Fruit fly (Drosophila melanogaster): ENCODE results near the gene CG8679.

Gene CG8679

DNA sequence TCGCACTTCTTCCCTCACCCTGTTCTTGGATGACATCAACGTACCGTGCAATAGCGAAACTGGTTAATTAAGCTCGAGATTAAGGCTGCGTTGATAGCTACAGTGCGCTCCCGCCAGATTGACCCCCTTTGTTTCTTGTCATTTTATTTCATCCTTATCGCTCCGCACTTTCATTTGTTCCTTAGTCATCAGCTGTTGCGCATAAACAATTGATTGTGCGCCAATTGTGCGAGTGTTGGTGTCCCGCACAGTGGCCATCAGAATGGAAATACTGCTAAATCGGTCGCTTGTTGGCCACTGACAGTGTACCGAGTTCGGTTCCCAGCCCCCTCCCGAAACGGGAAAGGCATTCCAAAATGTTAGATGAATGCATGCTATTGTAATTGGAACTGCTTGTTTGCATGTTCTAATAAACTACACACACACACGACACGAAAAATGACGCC, 1.3 kb upstream of the CG8679 start (continued):
- TF ChIP-seq CG6765 (GFP tag; optimal IDR thresholded peaks at IDR 0.05), result no peak
- no peak for TF ChIP-seq jing (GFP tag; optimal IDR thresholded peaks at IDR 0.05)
- TF ChIP-seq HLH54F (GFP tag; optimal IDR thresholded peaks at IDR 0.05), result no peak
- no peak for TF ChIP-seq mld (GFP tag; IDR thresholded peaks at IDR 0.05; ENCODE audit: partially characterized antibody)
- TF ChIP-seq scrt (GFP tag; optimal IDR thresholded peaks at IDR 0.05), result peak; percentile 3
- no peak for TF ChIP-seq CG9215 (GFP tag; IDR thresholded peaks at IDR 0.05)
- TF ChIP-seq CG8388 (GFP tag; optimal IDR thresholded peaks at IDR 0.05), result no peak
- TF ChIP-seq Med (GFP tag), result peak; percentile 71
- TF ChIP-seq CrebB (tag; optimal IDR thresholded peaks at IDR 0.05), result no peak
- TF ChIP-seq Asciz (GFP tag; optimal IDR thresholded peaks at IDR 0.05), result no peak
- no peak for TF ChIP-seq CG32532 (GFP tag; IDR thresholded peaks at IDR 0.05)
- TF ChIP-seq CG1603 (tag; optimal IDR thresholded peaks at IDR 0.05), result peak; percentile 25
- TF ChIP-seq pan (optimal IDR thresholded peaks at IDR 0.05), result no peak
- TF ChIP-seq pan (GFP tag; optimal IDR thresholded peaks at IDR 0.05 in 1 of 2, IDR thresholded peaks at IDR 0.05 in 1 of 2), result no peak
- no peak for TF ChIP-seq Dip3 (GFP tag; optimal IDR thresholded peaks at IDR 0.05)
- TF ChIP-seq emc (GFP tag; optimal IDR thresholded peaks at IDR 0.05), result no peak
- TF ChIP-seq gcm (GFP tag; optimal IDR thresholded peaks at IDR 0.05), result no peak
- no peak for TF ChIP-seq Dp (GFP tag; optimal IDR thresholded peaks at IDR 0.05)
- peak; percentile 39 for TF ChIP-seq CG15479 (GFP tag; optimal IDR thresholded peaks at IDR 0.05)
- TF ChIP-seq D19B (GFP tag; optimal IDR thresholded peaks at IDR 0.05), result no peak
- TF ChIP-seq CG18619 (GFP tag; optimal IDR thresholded peaks at IDR 0.05), result no peak
- no peak for TF ChIP-seq tup (GFP tag; optimal IDR thresholded peaks at IDR 0.05)
- TF ChIP-seq gro (GFP tag; optimal IDR thresholded peaks at IDR 0.05), result no peak
- peak; percentile 6 for TF ChIP-seq CG2120 (GFP tag; optimal IDR thresholded peaks at IDR 0.05)
- no peak for TF ChIP-seq fd3F (GFP tag; optimal IDR thresholded peaks at IDR 0.05)
- no peak for TF ChIP-seq CG4404 (GFP tag; IDR thresholded peaks at IDR 0.05)
- no peak for TF ChIP-seq gcm2 (GFP tag; optimal IDR thresholded peaks at IDR 0.05)
- TF ChIP-seq ara (GFP tag; IDR thresholded peaks at IDR 0.05), result peak; percentile 32; the same call in 1 of the 2 replicates
- no peak for TF ChIP-seq p53 (GFP tag; optimal IDR thresholded peaks at IDR 0.05)
- TF ChIP-seq CG17328 (GFP tag; IDR thresholded peaks at IDR 0.05), result peak; percentile 15; the same call in 1 of the 2 replicates
- no peak for TF ChIP-seq Optix (GFP tag; IDR thresholded peaks at IDR 0.05)
- no peak for TF ChIP-seq CG6683 (GFP tag; optimal IDR thresholded peaks at IDR 0.05)
- TF ChIP-seq CG8924 (tag; optimal IDR thresholded peaks at IDR 0.05), result no peak
- TF ChIP-seq gfzf (GFP tag; optimal IDR thresholded peaks at IDR 0.05), result no peak
- TF ChIP-seq ci (GFP tag; IDR thresholded peaks at IDR 0.05), result 0 out of 3 replicates have a peak, but pooled peaks have one; percentile 17
- no peak for TF ChIP-seq bbx (GFP tag; IDR thresholded peaks at IDR 0.05; ENCODE audit: partially characterized antibody)
- TF ChIP-seq z (GFP tag; IDR thresholded peaks at IDR 0.05), result no peak
- no peak for TF ChIP-seq CG15514 (GFP tag; optimal IDR thresholded peaks at IDR 0.05)
- TF ChIP-seq lab (GFP tag; optimal IDR thresholded peaks at IDR 0.05), result peak; percentile 35
- TF ChIP-seq CG33213 (GFP tag; optimal IDR thresholded peaks at IDR 0.05), result no peak
- no peak for TF ChIP-seq B-H1 (GFP tag; IDR thresholded peaks at IDR 0.05)
- TF ChIP-seq dysf (GFP tag; IDR thresholded peaks at IDR 0.05), result no peak
- TF ChIP-seq CG4360 (GFP tag; IDR thresholded peaks at IDR 0.05), result 0 out of 2 replicates have a peak, but pooled peaks have one; percentile 16
- no peak for TF ChIP-seq tgo (GFP tag; IDR thresholded peaks at IDR 0.05)
- no peak for TF ChIP-seq CG33557 (GFP tag; optimal IDR thresholded peaks at IDR 0.05)
- TF ChIP-seq ems (GFP tag; optimal IDR thresholded peaks at IDR 0.05), result no peak
- no peak for TF ChIP-seq repo (GFP tag; optimal IDR thresholded peaks at IDR 0.05)
- no peak for TF ChIP-seq CG12744 (GFP tag; optimal IDR thresholded peaks at IDR 0.05)
- no peak for TF ChIP-seq ewg (GFP tag; optimal IDR thresholded peaks at IDR 0.05)
- no peak for TF ChIP-seq Poxn (GFP tag; IDR thresholded peaks at IDR 0.05)
- TF ChIP-seq Vsx1 (GFP tag; optimal IDR thresholded peaks at IDR 0.05), result no peak

Data from whole organism, embryonic.